Fruit fly (Drosophila melanogaster) whole organism: ENCODE results near the gene CG16779.

Experiments used
- CG8478 ChIP-seq: fragments of >200 bp; optimal IDR thresholded peaks from 2 replicates; lab custom pipeline; 2018; ENCODE audit warnings: inconsistent platforms
- EcR ChIP-seq, 2 experiments: fragments of >200 bp; optimal IDR thresholded peaks; 2 replicates each; lab custom pipeline; 2017; ENCODE audit warnings: missing biosample characterization in 2 of 2, missing genetic modification characterization in 2 of 2, missing genetic modification reagents in 2 of 2
- pan ChIP-seq: fragments of >200 bp; optimal IDR thresholded peaks from 2 replicates; lab custom pipeline; 2017
- usp ChIP-seq: fragments of >200 bp; optimal IDR thresholded peaks from 2 replicates; lab custom pipeline; 2017; ENCODE audit warnings: missing biosample characterization, missing genetic modification characterization, mixed read lengths

DNA sequence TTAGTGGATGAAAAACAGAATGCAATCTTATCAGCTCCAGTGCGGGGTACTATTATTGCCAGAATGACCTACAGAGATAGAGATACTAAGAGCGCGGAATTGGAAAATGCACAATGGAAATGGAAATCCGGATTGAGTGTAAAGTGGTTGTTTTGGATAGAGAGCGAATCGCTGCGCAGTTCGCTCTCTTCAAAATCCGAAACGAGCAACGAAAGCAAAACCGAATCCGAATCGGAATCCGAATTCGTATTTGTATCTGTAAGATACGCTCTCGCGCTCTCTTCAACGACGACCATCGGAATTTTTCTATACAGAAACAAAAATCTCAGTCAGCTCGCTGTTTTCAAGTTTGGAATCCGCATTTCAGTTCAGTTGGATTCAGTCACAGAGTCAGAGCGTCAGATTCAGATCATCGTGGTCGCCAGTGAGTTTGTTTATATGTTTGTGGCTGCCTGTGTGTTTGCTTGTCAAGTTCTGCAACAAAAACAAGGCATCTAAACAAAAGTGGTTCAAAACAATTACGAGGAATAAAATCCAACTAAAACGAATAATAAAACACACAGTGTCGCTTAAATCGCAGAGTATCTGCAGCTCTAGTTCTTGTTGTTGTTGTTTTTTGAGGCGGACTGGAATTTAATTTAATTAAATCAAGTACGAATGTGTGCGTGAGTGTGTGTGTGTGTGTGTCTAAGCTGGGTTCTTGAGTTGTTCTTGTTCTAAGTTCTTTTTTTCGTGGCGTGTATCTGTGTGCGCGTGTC, 75.7 kb downstream of the CG16779 start, which contains the start of gene ps:
- TF ChIP-seq EcR (GFP tag; optimal IDR thresholded peaks at IDR 0.05; lab: Kevin White, UChicago) (no peak), usp (GFP tag; lab: Kevin White, UChicago) (no peak), pan (no peak), CG8478 (no peak)
